Worm (Caenorhabditis elegans) whole organism, L2 larva: ENCODE measurements around the gene tyr-6.

ENCODE experiments used
- C34F6.9 ChIP-seq: fragments of 150-350 bp; optimal IDR thresholded peaks from 2 replicates; lab custom pipeline; 2014; ENCODE audit warnings: missing biosample characterization, missing genetic modification characterization
- F13H6.1 ChIP-seq: sonication (generic microtip); optimal IDR thresholded peaks from 2 replicates; lab custom pipeline; 2016; ENCODE audit warnings: missing genetic modification characterization, missing compliant biosample characterization
- R02D3.7 ChIP-seq: fragments of 150-350 bp; optimal IDR thresholded peaks from 2 replicates; lab custom pipeline; 2014; ENCODE audit warnings: missing biosample characterization, missing genetic modification characterization
- Y55F3AM.14 ChIP-seq: fragments of 200-800 bp; sonication (Bioruptor generic); optimal IDR thresholded peaks from 2 replicates; lab custom pipeline; 2018; ENCODE audit warnings: mild to moderate bottlenecking, missing genetic modification characterization, missing compliant biosample characterization
- ZK546.5 ChIP-seq: sonication (generic microtip); optimal IDR thresholded peaks from 2 replicates; lab custom pipeline; 2017; ENCODE audit warnings: missing biosample characterization, missing genetic modification characterization
- alr-1 ChIP-seq: fragments of 150-350 bp; optimal IDR thresholded peaks from 2 replicates; lab custom pipeline; 2014; ENCODE audit warnings: missing biosample characterization, missing genetic modification characterization
- aly-2 ChIP-seq: fragments of 150-350 bp; optimal IDR thresholded peaks from 2 replicates; lab custom pipeline; 2014; ENCODE audit warnings: missing biosample characterization, missing genetic modification characterization
- ama-1 ChIP-seq: fragments of 150-350 bp; optimal IDR thresholded peaks from 2 replicates; lab custom pipeline; 2018; ENCODE audit warnings: inconsistent platforms
- blmp-1 ChIP-seq: sonication (generic microtip); optimal IDR thresholded peaks from 2 replicates; lab custom pipeline; 2017; ENCODE audit warnings: missing genetic modification characterization, mild to moderate bottlenecking, missing compliant biosample characterization, antibody characterized with exemption, moderate library complexity; ENCODE audit not compliant: insufficient read depth
- ceh-16 ChIP-seq: fragments of 150-350 bp; optimal IDR thresholded peaks from 2 replicates; lab custom pipeline; 2014; ENCODE audit warnings: missing biosample characterization, missing genetic modification characterization
- ceh-82 ChIP-seq: fragments of 150-350 bp; optimal IDR thresholded peaks from 2 replicates; lab custom pipeline; 2014; ENCODE audit warnings: missing biosample characterization, missing genetic modification characterization
- crh-2 ChIP-seq: sonication (generic microtip); optimal IDR thresholded peaks from 2 replicates; lab custom pipeline; 2017; ENCODE audit warnings: missing biosample characterization, missing genetic modification characterization
- dmd-4 ChIP-seq: sonication (generic microtip); optimal IDR thresholded peaks from 2 replicates; lab custom pipeline; 2017; ENCODE audit warnings: missing biosample characterization, missing genetic modification characterization
- egl-27 ChIP-seq: sonication (generic microtip); optimal IDR thresholded peaks from 3 replicates; lab custom pipeline; 2017; ENCODE audit warnings: missing biosample characterization, missing genetic modification reagents, missing genetic modification characterization
- elt-1 ChIP-seq: fragments of 150-350 bp; optimal IDR thresholded peaks from 2 replicates; lab custom pipeline; 2014; ENCODE audit warnings: missing biosample characterization, missing genetic modification characterization
- elt-3 ChIP-seq: sonication (generic microtip); optimal IDR thresholded peaks from 2 replicates; lab custom pipeline; 2017; ENCODE audit warnings: missing biosample characterization, missing genetic modification characterization
- fos-1 ChIP-seq: fragments of 150-350 bp; optimal IDR thresholded peaks from 2 replicates; lab custom pipeline; 2014; ENCODE audit warnings: missing biosample characterization, missing genetic modification characterization
- lin-11 ChIP-seq: fragments of 150-350 bp; sonication (generic microtip); optimal IDR thresholded peaks from 2 replicates; lab custom pipeline; 2014; ENCODE audit warnings: missing biosample characterization, missing genetic modification characterization, inconsistent platforms, mixed read lengths
- lin-13 ChIP-seq: fragments of 150-350 bp; optimal IDR thresholded peaks from 2 replicates; lab custom pipeline; 2014; ENCODE audit warnings: missing biosample characterization, missing genetic modification reagents, missing genetic modification characterization
- lin-39 ChIP-seq: fragments of 150-350 bp; optimal IDR thresholded peaks from 2 replicates; lab custom pipeline; 2014; ENCODE audit warnings: missing biosample characterization, missing genetic modification reagents, missing genetic modification characterization
- lsy-2 ChIP-seq, 2 experiments: fragments of 150-350 bp in 1 of 2; sonication (generic microtip) in 1 of 2; optimal IDR thresholded peaks; 2 replicates each; lab custom pipeline; 2014 to 2017; ENCODE audit warnings: missing biosample characterization in 2 of 2, missing genetic modification characterization in 2 of 2
- mab-5 ChIP-seq: fragments of 150-350 bp; optimal IDR thresholded peaks from 2 replicates; lab custom pipeline; 2014; ENCODE audit warnings: missing biosample characterization, missing genetic modification characterization
- mbf-1 ChIP-seq: sonication (generic microtip); optimal IDR thresholded peaks from 2 replicates; lab custom pipeline; 2017; ENCODE audit warnings: missing biosample characterization, missing genetic modification characterization
- mdl-1 ChIP-seq, 2 experiments: fragments of 150-350 bp in 1 of 2; sonication (generic microtip) in 1 of 2; optimal IDR thresholded peaks; 2 replicates each; lab custom pipeline; 2017; ENCODE audit warnings: missing biosample characterization in 2 of 2, missing genetic modification characterization in 2 of 2
- nhr-10 ChIP-seq: sonication (generic microtip); optimal IDR thresholded peaks from 2 replicates; lab custom pipeline; 2017; ENCODE audit warnings: missing biosample characterization, missing genetic modification characterization
- nhr-11 ChIP-seq: fragments of 150-350 bp; optimal IDR thresholded peaks from 2 replicates; lab custom pipeline; 2014; ENCODE audit warnings: missing biosample characterization, missing genetic modification characterization
- nhr-12 ChIP-seq: fragments of 150-350 bp; optimal IDR thresholded peaks from 2 replicates; lab custom pipeline; 2014; ENCODE audit warnings: missing biosample characterization, missing genetic modification characterization
- nhr-129 ChIP-seq: fragments of 150-350 bp; optimal IDR thresholded peaks from 2 replicates; lab custom pipeline; 2014; ENCODE audit warnings: missing biosample characterization, missing genetic modification characterization
- nhr-21 ChIP-seq: fragments of 150-350 bp; optimal IDR thresholded peaks from 2 replicates; lab custom pipeline; 2014; ENCODE audit warnings: missing biosample characterization, missing genetic modification characterization
- nhr-23 ChIP-seq: fragments of 150-350 bp; optimal IDR thresholded peaks from 2 replicates; lab custom pipeline; 2014; ENCODE audit warnings: missing biosample characterization, missing genetic modification reagents, missing genetic modification characterization
- nhr-237 ChIP-seq: fragments of 150-350 bp; optimal IDR thresholded peaks from 2 replicates; lab custom pipeline; 2014; ENCODE audit warnings: missing biosample characterization, missing genetic modification characterization
- nhr-6 ChIP-seq: fragments of 150-350 bp; optimal IDR thresholded peaks from 2 replicates; lab custom pipeline; 2014; ENCODE audit warnings: missing biosample characterization, missing genetic modification characterization
- nhr-77 ChIP-seq: fragments of 150-350 bp; optimal IDR thresholded peaks from 2 replicates; lab custom pipeline; 2014; ENCODE audit warnings: missing biosample characterization, missing genetic modification characterization
- peb-1 ChIP-seq: fragments of 150-350 bp; optimal IDR thresholded peaks from 2 replicates; lab custom pipeline; 2014; ENCODE audit warnings: missing biosample characterization, missing genetic modification characterization
- sem-4 ChIP-seq: fragments of 150-350 bp; optimal IDR thresholded peaks from 2 replicates; lab custom pipeline; 2014; ENCODE audit warnings: missing biosample characterization, missing genetic modification reagents, missing genetic modification characterization
- skn-1 ChIP-seq: sonication (generic microtip); optimal IDR thresholded peaks from 2 replicates; lab custom pipeline; 2017; ENCODE audit warnings: missing biosample characterization, missing genetic modification characterization
- sma-3 ChIP-seq: sonication (generic microtip); optimal IDR thresholded peaks from 2 replicates; lab custom pipeline; 2016; ENCODE audit warnings: missing genetic modification reagents, missing genetic modification characterization, missing compliant biosample characterization
- sma-9 ChIP-seq, 2 experiments: fragments of 150-350 bp in 1 of 2; sonication (generic microtip) in 1 of 2; optimal IDR thresholded peaks; 2 replicates each; lab custom pipeline; 2014 to 2016; ENCODE audit warnings: missing genetic modification characterization in 2 of 2, mild to moderate bottlenecking in 1 of 2, missing biosample characterization in 1 of 2, missing compliant biosample characterization in 1 of 2, missing genetic modification reagents in 1 of 2, moderate library complexity in 1 of 2
- snpc-4 ChIP-seq: fragments of 150-350 bp; optimal IDR thresholded peaks from 2 replicates; lab custom pipeline; 2014; ENCODE audit warnings: missing biosample characterization, missing genetic modification characterization
- unc-39 ChIP-seq: fragments of 150-350 bp; optimal IDR thresholded peaks from 2 replicates; lab custom pipeline; 2014; ENCODE audit warnings: missing biosample characterization, missing genetic modification characterization
- unc-55 ChIP-seq: fragments of 150-350 bp; sonication (generic microtip); optimal IDR thresholded peaks from 3 replicates; lab custom pipeline; 2014; ENCODE audit warnings: missing biosample characterization, missing genetic modification reagents, missing genetic modification characterization
- unc-62 ChIP-seq: fragments of 150-350 bp; optimal IDR thresholded peaks from 2 replicates; lab custom pipeline; 2014; ENCODE audit warnings: missing biosample characterization, missing genetic modification reagents, missing genetic modification characterization
- zag-1 ChIP-seq: fragments of 150-350 bp; optimal IDR thresholded peaks from 2 replicates; lab custom pipeline; 2014; ENCODE audit warnings: missing biosample characterization, missing genetic modification characterization
- ztf-1 ChIP-seq: fragments of 200-800 bp; sonication (Bioruptor generic); conservative IDR thresholded peaks from 2 replicates; pipeline ENCODE4 v1.3.6; 2022; ENCODE audit warnings: missing genetic modification characterization, missing compliant biosample characterization
- ztf-11 ChIP-seq: sonication (generic microtip); optimal IDR thresholded peaks from 2 replicates; lab custom pipeline; 2017; ENCODE audit warnings: missing biosample characterization, missing genetic modification characterization
- ztf-4 ChIP-seq: fragments of 150-350 bp; optimal IDR thresholded peaks from 2 replicates; lab custom pipeline; 2014; ENCODE audit warnings: missing biosample characterization, missing genetic modification characterization

The tyr-6 gene

DNA sequence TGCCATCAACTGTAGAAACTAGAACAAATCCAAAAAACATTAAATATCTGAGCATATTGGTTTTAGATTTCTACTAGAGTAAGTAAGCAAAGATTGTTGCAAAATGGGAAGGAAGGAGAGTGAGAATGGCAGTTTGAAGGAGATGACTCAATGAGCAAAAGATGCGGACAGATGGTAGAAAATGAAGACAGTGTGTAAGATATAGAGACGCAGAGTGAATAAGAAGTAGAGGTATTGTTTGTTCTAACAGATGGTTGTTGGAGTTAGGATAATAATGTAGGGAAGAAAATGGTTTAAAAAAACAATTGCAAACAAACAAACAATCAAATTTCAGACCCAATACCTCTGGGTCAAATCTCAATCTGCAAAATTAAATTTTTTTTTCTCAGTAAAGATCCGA is 9.1 kb upstream of the tyr-6 start, which contains the start of gene tmed-13:
tmed-13 (minus strand) TSS at position 169 of the 400 bp plus-strand sequence.
- no peak for TF ChIP-seq fos-1 (tag; lab: Kevin White, UChicago)
- no peak for TF ChIP-seq elt-1
- no peak for TF ChIP-seq nhr-21 (tag; lab: Kevin White, UChicago)
- no peak for TF ChIP-seq alr-1
- no peak for TF ChIP-seq peb-1 (tag; lab: Kevin White, UChicago)
- TF ChIP-seq ceh-16 (tag; lab: Kevin White, UChicago): no peak
- TF ChIP-seq mbf-1: no peak
- TF ChIP-seq zag-1 (tag; lab: Kevin White, UChicago): no peak
- no peak for TF ChIP-seq sem-4
- TF ChIP-seq crh-2 (tag; lab: Kevin White, UChicago): no peak
- TF ChIP-seq skn-1 (tag; lab: Kevin White, UChicago): no peak
- no peak for TF ChIP-seq ama-1
- no peak for TF ChIP-seq mab-5 (tag; lab: Kevin White, UChicago)
- no peak for TF ChIP-seq snpc-4 (tag; lab: Kevin White, UChicago)
- TF ChIP-seq C34F6.9 (tag; lab: Kevin White, UChicago): no peak
- TF ChIP-seq nhr-12 (tag; lab: Kevin White, UChicago): no peak

DNA sequence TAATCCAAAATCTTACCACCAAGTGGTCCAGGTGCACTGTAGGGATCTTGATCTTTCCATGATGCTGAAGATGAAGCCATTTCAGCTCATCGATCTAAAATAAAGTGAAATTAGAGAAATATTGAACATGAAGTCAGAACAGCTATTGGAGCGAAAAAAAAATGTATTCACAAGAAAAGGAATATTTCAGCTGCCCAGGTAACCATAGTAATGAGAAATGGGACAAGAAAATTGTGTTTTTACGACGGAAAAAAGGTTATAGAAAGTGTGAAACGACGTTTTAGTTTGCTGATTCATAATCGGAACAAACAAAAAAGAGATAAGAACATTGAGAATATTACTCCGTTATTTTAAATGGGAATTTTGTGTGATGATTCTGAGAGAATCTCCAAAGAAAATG is 7.2 kb upstream of the tyr-6 start, which contains the start of gene Y73B6BL.27:
Y73B6BL.27 (minus strand) TSS at position 101 of the 400 bp plus-strand sequence.
- TF ChIP-seq nhr-11 (tag; lab: Kevin White, UChicago) (no peak), aly-2 (no peak), snpc-4 (tag; lab: Kevin White, UChicago) (no peak), egl-27 (tag; lab: Kevin White, UChicago) (no peak), nhr-10 (tag; lab: Kevin White, UChicago) (no peak), sma-3 (no peak), nhr-77 (no peak), elt-3 (no peak), ztf-4 (no peak), ZK546.5 (tag; lab: Kevin White, UChicago) (no peak), unc-55 (no peak), sma-9 (GFP tag; optimal IDR thresholded peaks at IDR 0.05; lab: Kevin White, UChicago) (no peak), sma-9 (tag; optimal IDR thresholded peaks at IDR 0.05; lab: Kevin White, UChicago) (no peak), zag-1 (tag; lab: Kevin White, UChicago) (no peak), skn-1 (tag; lab: Kevin White, UChicago) (no peak), peb-1 (tag; lab: Kevin White, UChicago) (no peak)

DNA sequence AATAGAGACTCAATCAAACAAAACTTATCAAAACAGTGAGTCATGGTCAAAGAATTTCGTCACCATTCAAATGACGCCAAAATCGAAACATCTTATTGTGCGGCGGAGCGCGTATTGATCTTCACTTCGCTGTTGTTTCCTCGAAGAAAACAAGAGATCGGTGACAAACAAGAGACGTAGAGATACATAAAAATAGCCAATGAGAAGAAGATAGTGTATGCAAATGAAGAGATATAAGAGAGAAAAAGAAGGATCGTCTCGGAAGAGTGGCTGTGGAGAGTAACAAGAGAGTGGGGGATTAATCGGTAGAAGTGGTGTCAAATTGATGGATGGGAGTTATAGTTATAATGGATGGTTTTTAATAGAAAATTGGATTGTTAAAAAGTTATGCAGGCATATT is 5.6 kb upstream of the tyr-6 start:
- TF ChIP-seq egl-27 (tag; lab: Kevin White, UChicago) (peak; percentile 37), lin-13 (no peak), blmp-1 (tag; lab: Kevin White, UChicago) (no peak), snpc-4 (tag; lab: Kevin White, UChicago) (no peak), unc-55 (peak; percentile 89), nhr-21 (tag; lab: Kevin White, UChicago) (peak; percentile 30), lsy-2 (tag; optimal IDR thresholded peaks at IDR 0.05; lab: Kevin White, UChicago) (peak in 1 of 2 experiments; percentile 71), ztf-11 (tag; lab: Kevin White, UChicago) (no peak), nhr-23 (tag; lab: Kevin White, UChicago) (no peak), sma-3 (peak; percentile 16), mdl-1 (tag; optimal IDR thresholded peaks at IDR 0.05; lab: Kevin White, UChicago) (no peak), ceh-16 (tag; lab: Kevin White, UChicago) (no peak), lin-39 (tag; lab: Kevin White, UChicago) (no peak), ztf-1 (GFP tag; lab: Robert Waterston, UW) (no peak), ZK546.5 (tag; lab: Kevin White, UChicago) (no peak), mbf-1 (no peak), unc-39 (tag; lab: Kevin White, UChicago) (no peak), peb-1 (tag; lab: Kevin White, UChicago) (no peak), skn-1 (tag; lab: Kevin White, UChicago) (no peak), elt-1 (no peak), nhr-10 (tag; lab: Kevin White, UChicago) (no peak), F13H6.1 (tag; lab: Kevin White, UChicago) (peak; percentile 16), R02D3.7 (tag; lab: Kevin White, UChicago) (no peak), sem-4 (no peak), zag-1 (tag; lab: Kevin White, UChicago) (peak; percentile 38), nhr-11 (tag; lab: Kevin White, UChicago) (no peak), Y55F3AM.14 (GFP tag; lab: Kevin White, UChicago) (no peak), unc-62 (GFP tag; lab: Kevin White, UChicago) (no peak), nhr-12 (tag; lab: Kevin White, UChicago) (no peak), alr-1 (no peak), crh-2 (tag; lab: Kevin White, UChicago) (peak; percentile 54), sma-9 (GFP tag; optimal IDR thresholded peaks at IDR 0.05; lab: Kevin White, UChicago) (peak; percentile 55), sma-9 (tag; optimal IDR thresholded peaks at IDR 0.05; lab: Kevin White, UChicago) (no peak), nhr-237 (tag; lab: Kevin White, UChicago) (no peak), fos-1 (tag; lab: Kevin White, UChicago) (peak; percentile 56), C34F6.9 (tag; lab: Kevin White, UChicago) (peak; percentile 83), nhr-129 (tag; lab: Kevin White, UChicago) (peak; percentile 44), lin-11 (tag; lab: Kevin White, UChicago) (no peak), nhr-6 (tag; lab: Kevin White, UChicago) (no peak), elt-3 (no peak), mab-5 (tag; lab: Kevin White, UChicago) (peak; percentile 76), dmd-4 (tag; lab: Kevin White, UChicago) (no peak), nhr-77 (no peak), ceh-82 (tag; lab: Kevin White, UChicago) (no peak)
